Fruit fly (Drosophila melanogaster) whole organism, embryonic: ENCODE results near the gene TfIIA-S.

Experiments
- B-H2 ChIP-seq: fragments of 200-800 bp; sonication (Bioruptor generic); optimal IDR thresholded peaks from 2 replicates; lab custom pipeline; 2018; ENCODE audit warnings: missing biosample characterization, mild to moderate bottlenecking, missing genetic modification characterization
- CG10543 ChIP-seq: fragments of 200-800 bp; sonication (Bioruptor generic); optimal IDR thresholded peaks from 3 replicates; lab custom pipeline; 2017; ENCODE audit warnings: missing biosample characterization, mild to moderate bottlenecking, missing genetic modification characterization, moderate library complexity
- CG11085 ChIP-seq: fragments of 200-800 bp; sonication (Bioruptor generic); IDR thresholded peaks from 2 replicates; pipeline ENCODE4 v1.3.6; 2022; ENCODE audit warnings: missing biosample characterization, missing genetic modification characterization
- CG11093 ChIP-seq: fragments of 200-800 bp; sonication (Bioruptor generic); IDR thresholded peaks from 3 replicates; pipeline ENCODE4 v1.3.6; 2022; ENCODE audit warnings: missing biosample characterization, missing genetic modification characterization
- CG11504 ChIP-seq: fragments of 200-800 bp; sonication (Bioruptor generic); optimal IDR thresholded peaks from 3 replicates; lab custom pipeline; 2019; ENCODE audit warnings: missing biosample characterization, mild to moderate bottlenecking, missing genetic modification characterization, moderate library complexity
- CG11695 ChIP-seq: fragments of 200-800 bp; sonication (Bioruptor generic); IDR thresholded peaks from 3 replicates; pipeline ENCODE4 v1.3.6; 2022; ENCODE audit warnings: missing biosample characterization, missing genetic modification characterization
- CG11723 ChIP-seq: fragments of 200-800 bp; sonication (Bioruptor generic); optimal IDR thresholded peaks from 2 replicates; lab custom pipeline; 2017; ENCODE audit warnings: missing biosample characterization, mild to moderate bottlenecking, missing genetic modification characterization
- CG12942 ChIP-seq: fragments of 200-800 bp; sonication (Bioruptor generic); optimal IDR thresholded peaks from 3 replicates; lab custom pipeline; 2016; ENCODE audit warnings: missing biosample characterization, missing genetic modification characterization
- CG13424 ChIP-seq: fragments of 200-800 bp; sonication (Bioruptor generic); optimal IDR thresholded peaks from 2 replicates; lab custom pipeline; 2019; ENCODE audit warnings: missing biosample characterization, mild to moderate bottlenecking, missing genetic modification characterization, moderate library complexity
- CG13624 ChIP-seq: fragments of 200-800 bp; sonication (Bioruptor generic); optimal IDR thresholded peaks from 2 replicates; lab custom pipeline; 2016; ENCODE audit warnings: missing biosample characterization, missing genetic modification characterization
- CG14441 ChIP-seq: fragments of 200-800 bp; sonication (Bioruptor generic); IDR thresholded peaks from 2 replicates; pipeline ENCODE4 v1.3.6; 2022; ENCODE audit warnings: missing biosample characterization, missing genetic modification characterization
- CG15073 ChIP-seq: fragments of 200-800 bp; sonication (Bioruptor generic); optimal IDR thresholded peaks from 2 replicates; lab custom pipeline; 2016; ENCODE audit warnings: missing biosample characterization, missing genetic modification characterization
- CG16815 ChIP-seq: fragments of 200-800 bp; sonication (Bioruptor generic); optimal IDR thresholded peaks from 3 replicates; lab custom pipeline; 2017; ENCODE audit warnings: missing biosample characterization, mild to moderate bottlenecking, missing genetic modification characterization
- CG17328 ChIP-seq: fragments of 200-800 bp; sonication (Bioruptor generic); IDR thresholded peaks from 2 replicates; pipeline ENCODE4 v1.3.6; 2022; ENCODE audit warnings: missing biosample characterization, missing genetic modification characterization
- CG17612 ChIP-seq: fragments of 200-800 bp; sonication (Bioruptor generic); IDR thresholded peaks from 2 replicates; pipeline ENCODE4 v1.3.6; 2022; ENCODE audit warnings: missing biosample characterization, missing genetic modification characterization
- CG17829 ChIP-seq: fragments of 200-800 bp; optimal IDR thresholded peaks from 2 replicates; lab custom pipeline; 2019; ENCODE audit warnings: missing biosample characterization, mild to moderate bottlenecking, missing genetic modification characterization, moderate library complexity
- CG2199 ChIP-seq: fragments of 200-800 bp; sonication (Bioruptor generic); IDR thresholded peaks from 3 replicates; pipeline ENCODE4 v1.3.6; 2022; ENCODE audit warnings: missing biosample characterization, missing genetic modification characterization
- CG2678 ChIP-seq: fragments of 200-800 bp; sonication (Bioruptor generic); optimal IDR thresholded peaks from 3 replicates; lab custom pipeline; 2019; ENCODE audit warnings: missing biosample characterization, mild to moderate bottlenecking, missing genetic modification characterization, moderate library complexity
- CG32767 ChIP-seq: fragments of 200-800 bp; sonication (Bioruptor generic); IDR thresholded peaks from 2 replicates; pipeline ENCODE4 v1.3.6; 2022; ENCODE audit warnings: missing biosample characterization, missing genetic modification characterization
- CG4707 ChIP-seq: fragments of 200-800 bp; sonication (Bioruptor generic); optimal IDR thresholded peaks from 2 replicates; lab custom pipeline; 2018; ENCODE audit warnings: missing biosample characterization, mild to moderate bottlenecking, missing genetic modification characterization, moderate library complexity
- CG7839 ChIP-seq: fragments of 200-800 bp; sonication (Bioruptor generic); optimal IDR thresholded peaks from 3 replicates; lab custom pipeline; 2018; ENCODE audit warnings: missing biosample characterization, mild to moderate bottlenecking, missing genetic modification characterization, moderate library complexity
- CG8388 ChIP-seq: fragments of 200-800 bp; sonication (Bioruptor generic); optimal IDR thresholded peaks from 2 replicates; lab custom pipeline; 2019; ENCODE audit warnings: missing biosample characterization, mild to moderate bottlenecking, missing genetic modification characterization, moderate library complexity
- CG8478 ChIP-seq: fragments of >200 bp; optimal IDR thresholded peaks from 2 replicates; lab custom pipeline; 2018
- HLH3B ChIP-seq: fragments of 200-800 bp; sonication (Bioruptor generic); IDR thresholded peaks from 2 replicates; pipeline ENCODE4 v1.3.6; 2022; ENCODE audit warnings: missing biosample characterization, missing genetic modification characterization
- Hey ChIP-seq: fragments of 200-800 bp; sonication (Bioruptor generic); optimal IDR thresholded peaks from 3 replicates; lab custom pipeline; 2018; ENCODE audit warnings: missing biosample characterization, mild to moderate bottlenecking, missing genetic modification characterization
- Hr51 ChIP-seq, 2 experiments: fragments of 200-800 bp; sonication (Bioruptor generic); optimal IDR thresholded peaks; 2 replicates in 1 of 2; 3 replicates in 1 of 2; lab custom pipeline; 2016 to 2018; ENCODE audit warnings: missing biosample characterization in 2 of 2, missing genetic modification characterization in 2 of 2, mild to moderate bottlenecking in 1 of 2, moderate library complexity in 1 of 2
- Mes4 ChIP-seq: fragments of 200-800 bp; sonication (Bioruptor generic); optimal IDR thresholded peaks from 2 replicates; lab custom pipeline; 2016; ENCODE audit warnings: missing biosample characterization, missing genetic modification characterization
- Myb ChIP-seq: fragments of 200-800 bp; sonication (Bioruptor generic); optimal IDR thresholded peaks from 2 replicates; lab custom pipeline; 2016; ENCODE audit warnings: missing biosample characterization, missing genetic modification characterization
- Neu2 ChIP-seq: fragments of 200-800 bp; sonication (Bioruptor generic); optimal IDR thresholded peaks from 3 replicates; lab custom pipeline; 2016; ENCODE audit warnings: missing biosample characterization, missing genetic modification characterization, borderline replicate concordance
- Nf-YC ChIP-seq: fragments of 200-800 bp; optimal IDR thresholded peaks from 3 replicates; lab custom pipeline; 2019; ENCODE audit warnings: missing biosample characterization, mild to moderate bottlenecking, missing genetic modification characterization, moderate library complexity
- PHDP ChIP-seq: fragments of 200-800 bp; sonication (Bioruptor generic); optimal IDR thresholded peaks from 3 replicates; lab custom pipeline; 2018; ENCODE audit warnings: missing biosample characterization, mild to moderate bottlenecking, missing genetic modification characterization, moderate library complexity
- Poxn ChIP-seq: fragments of 200-800 bp; sonication (Bioruptor generic); IDR thresholded peaks from 2 replicates; pipeline ENCODE4 v1.3.6; 2022; ENCODE audit warnings: missing biosample characterization, missing genetic modification characterization
- Sox102F ChIP-seq: fragments of 200-800 bp; sonication (Bioruptor generic); optimal IDR thresholded peaks from 2 replicates; lab custom pipeline; 2018; ENCODE audit warnings: missing biosample characterization, mild to moderate bottlenecking, missing genetic modification characterization, moderate library complexity
- Taf1 ChIP-seq: fragments of 200-800 bp; sonication (Bioruptor generic); IDR thresholded peaks from 2 replicates; pipeline ENCODE4 v1.3.6; 2022; ENCODE audit warnings: missing biosample characterization, missing genetic modification characterization
- Xbp1 ChIP-seq: fragments of 200-800 bp; sonication (Bioruptor generic); optimal IDR thresholded peaks from 3 replicates; lab custom pipeline; 2016; ENCODE audit warnings: missing biosample characterization, mild to moderate bottlenecking, missing genetic modification characterization
- amos ChIP-seq: fragments of 200-800 bp; sonication (Bioruptor generic); IDR thresholded peaks from 2 replicates; pipeline ENCODE4 v1.3.6; 2022; ENCODE audit warnings: missing biosample characterization, missing genetic modification characterization; ENCODE audit not compliant: partially characterized antibody
- cg ChIP-seq: fragments of 200-800 bp; sonication (Bioruptor generic); optimal IDR thresholded peaks from 3 replicates; lab custom pipeline; 2019; ENCODE audit warnings: missing biosample characterization, mild to moderate bottlenecking, missing genetic modification characterization, moderate library complexity
- fd96Cb ChIP-seq: fragments of 200-800 bp; sonication (Bioruptor generic); optimal IDR thresholded peaks from 2 replicates; lab custom pipeline; 2018; ENCODE audit warnings: missing biosample characterization, mild to moderate bottlenecking, missing genetic modification characterization, moderate library complexity
- gce ChIP-seq: fragments of 200-800 bp; sonication (Bioruptor generic); IDR thresholded peaks from 3 replicates; pipeline ENCODE4 v1.3.6; 2022; ENCODE audit warnings: missing biosample characterization, missing genetic modification characterization
- hkb ChIP-seq, 2 experiments: fragments of 200-800 bp in 1 of 2; fragments of >200 bp in 1 of 2; sonication (Bioruptor generic) in 1 of 2; IDR thresholded peaks in 1 of 2; optimal IDR thresholded peaks in 1 of 2; 2 replicates each; pipeline versions ENCODE4 v1.3.6 to Lab custom; 2017 to 2022; ENCODE audit warnings: missing biosample characterization in 1 of 2, missing genetic modification characterization in 1 of 2
- insv ChIP-seq, 2 experiments: fragments of 200-800 bp; sonication (Bioruptor generic); optimal IDR thresholded peaks; 3 replicates each; lab custom pipeline; 2016 to 2018; ENCODE audit warnings: missing biosample characterization in 2 of 2, missing genetic modification characterization in 2 of 2
- lbe ChIP-seq: fragments of 200-800 bp; sonication (Bioruptor generic); optimal IDR thresholded peaks from 2 replicates; lab custom pipeline; 2016; ENCODE audit warnings: missing biosample characterization, mild to moderate bottlenecking, missing genetic modification characterization
- lilli ChIP-seq: fragments of 200-800 bp; sonication (Bioruptor generic); optimal IDR thresholded peaks from 3 replicates; lab custom pipeline; 2016; ENCODE audit warnings: missing biosample characterization, missing genetic modification characterization
- odd ChIP-seq: fragments of 200-800 bp; sonication (Bioruptor generic); optimal IDR thresholded peaks from 2 replicates; lab custom pipeline; 2017; ENCODE audit warnings: missing biosample characterization, mild to moderate bottlenecking, missing genetic modification characterization
- otp ChIP-seq: fragments of 200-800 bp; sonication (Bioruptor generic); IDR thresholded peaks from 3 replicates; pipeline ENCODE4, ENCODE4 v1.3.6; 2022; ENCODE audit warnings: missing biosample characterization, missing genetic modification characterization
- ro ChIP-seq: fragments of 200-800 bp; sonication (Bioruptor generic); IDR thresholded peaks from 2 replicates; pipeline ENCODE4 v1.3.6; 2022; ENCODE audit warnings: missing biosample characterization, missing genetic modification characterization
- sens ChIP-seq: fragments of 200-800 bp; sonication (Bioruptor generic); peaks from one replicate; lab custom pipeline; 2016; ENCODE audit warnings: missing biosample characterization, missing genetic modification characterization
- so ChIP-seq: fragments of 200-800 bp; sonication (Bioruptor generic); IDR thresholded peaks from 3 replicates; pipeline ENCODE4 v1.3.6; 2022; ENCODE audit warnings: missing biosample characterization, missing genetic modification characterization
- sob ChIP-seq: fragments of 200-800 bp; sonication (Bioruptor generic); IDR thresholded peaks from 2 replicates; pipeline ENCODE4 v1.3.6; 2022; ENCODE audit warnings: missing biosample characterization, missing genetic modification characterization
- tgo ChIP-seq: fragments of 200-800 bp; sonication (Bioruptor generic); IDR thresholded peaks from 3 replicates; pipeline ENCODE4 v1.3.6; 2022; ENCODE audit warnings: missing biosample characterization, missing genetic modification characterization
- unpg ChIP-seq: fragments of 200-800 bp; sonication (Bioruptor generic); optimal IDR thresholded peaks from 3 replicates; lab custom pipeline; 2018; ENCODE audit warnings: missing biosample characterization, mild to moderate bottlenecking, missing genetic modification characterization, moderate library complexity

TfIIA-S gene

dm6 chr3R:23877606-23878317 is 13.1 kb downstream of the TfIIA-S start (continued):
- TF ChIP-seq CG17612 (GFP tag; lab: Robert Waterston, UW) (no peak), CG8388 (GFP tag; lab: Kevin White, UChicago) (no peak), Nf-YC (tag; lab: Kevin White, UChicago) (no peak), so (GFP tag; lab: Robert Waterston, UW) (no peak), tgo (GFP tag; lab: Robert Waterston, UW) (no peak), amos (GFP tag; lab: Robert Waterston, UW) (no peak), CG16815 (no peak), insv (GFP tag; optimal IDR thresholded peaks at IDR 0.05; lab: Kevin White, UChicago) (no peak), CG8478 (lab: Kevin White, UChicago) (no peak), CG11085 (no peak), CG2199 (GFP tag; lab: Robert Waterston, UW) (peak; percentile 62; the same call in 1 of the 3 replicates), HLH3B (no peak), Hey (tag; lab: Kevin White, UChicago) (no peak), CG13624 (GFP tag; lab: Kevin White, UChicago) (no peak), gce (GFP tag; lab: Robert Waterston, UW) (no peak), CG17829 (tag; lab: Kevin White, UChicago) (no peak), lilli (no peak), hkb (optimal IDR thresholded peaks at IDR 0.05; lab: Kevin White, UChicago) (no peak), hkb (GFP tag; IDR thresholded peaks at IDR 0.05; lab: Robert Waterston, UW) (0 out of 2 replicates have a peak, but pooled peaks have one; percentile 22), Neu2 (no peak), Xbp1 (GFP tag; lab: Kevin White, UChicago) (no peak), Mes4 (no peak), CG7839 (tag; lab: Kevin White, UChicago) (no peak), CG14441 (GFP tag; lab: Robert Waterston, UW) (no peak), otp (GFP tag; lab: Robert Waterston, UW) (0 out of 3 replicates have a peak, but pooled peaks have one; percentile 32), sob (GFP tag; lab: Robert Waterston, UW) (no peak), CG17328 (no peak), Poxn (GFP tag; lab: Robert Waterston, UW) (no peak), Taf1 (GFP tag; lab: Robert Waterston, UW) (no peak), B-H2 (no peak), CG15073 (GFP tag; lab: Kevin White, UChicago) (no peak), CG12942 (GFP tag; lab: Kevin White, UChicago) (no peak), CG32767 (GFP tag; lab: Robert Waterston, UW) (no peak), lbe (GFP tag; lab: Kevin White, UChicago) (no peak), Myb (GFP tag; lab: Kevin White, UChicago) (no peak), CG11695 (GFP tag; lab: Robert Waterston, UW) (no peak)
- TF ChIP-seq, all 482 proteins: peak for 21

dm6 chr3R:23876699-23877098 is 14.2 kb downstream of the TfIIA-S start:
- peak; percentile 9 for TF ChIP-seq CG2678 (tag; lab: Kevin White, UChicago)
- peak; percentile 17 for TF ChIP-seq CG11723 (GFP tag; lab: Kevin White, UChicago)
- TF ChIP-seq cg (GFP tag; lab: Kevin White, UChicago) = no peak
- peak; percentile 17 for TF ChIP-seq PHDP
- TF ChIP-seq sens (GFP tag; lab: Kevin White, UChicago) = peak; percentile 54
- TF ChIP-seq CG10543 (GFP tag; lab: Kevin White, UChicago) = no peak
- TF ChIP-seq CG11504 = no peak
- peak; percentile 1 for TF ChIP-seq unpg
- TF ChIP-seq Hr51 (GFP tag; optimal IDR thresholded peaks at IDR 0.05; lab: Kevin White, UChicago) = peak in 1 of 2 experiments; percentile 2
- no peak for TF ChIP-seq Sox102F
- no peak for TF ChIP-seq gce (GFP tag; lab: Robert Waterston, UW)
- peak; percentile 18 for TF ChIP-seq CG13424 (tag; lab: Kevin White, UChicago)
- no peak for TF ChIP-seq ro (GFP tag; lab: Robert Waterston, UW)
- peak; percentile 23 for TF ChIP-seq odd (GFP tag; lab: Kevin White, UChicago)
- peak; percentile 14 for TF ChIP-seq CG4707 (GFP tag; lab: Kevin White, UChicago)
- TF ChIP-seq fd96Cb (tag; lab: Kevin White, UChicago) = no peak
- TF ChIP-seq CG11093 (GFP tag; lab: Robert Waterston, UW) = no peak
